Fruit fly (Drosophila melanogaster): ENCODE data around the gene ens.

dm6 chr3L:4138804-4139521, 4.6 kb upstream of the ens start, which contains the start of the genes Rop and Ras64B:
- no peak for TF ChIP-seq Abd-B (GFP tag; optimal IDR thresholded peaks at IDR 0.05)
- TF ChIP-seq Mio (GFP tag; optimal IDR thresholded peaks at IDR 0.05), result no peak
- TF ChIP-seq lola (GFP tag; optimal IDR thresholded peaks at IDR 0.05), result no peak
- peak; percentile 33 for TF ChIP-seq h (GFP tag; optimal IDR thresholded peaks at IDR 0.05)
- peak; percentile 28 for TF ChIP-seq OdsH (GFP tag; optimal IDR thresholded peaks at IDR 0.05)
- peak; percentile 31 for TF ChIP-seq Hr83 (GFP tag; optimal IDR thresholded peaks at IDR 0.05; ENCODE audit: poor library complexity, severe bottlenecking)
- no peak for TF ChIP-seq usp (GFP tag; optimal IDR thresholded peaks at IDR 0.05)

All from whole organism, wandering third instar larva.